Fruit fly (Drosophila melanogaster) whole organism, pupa: ENCODE results near the gene CG9922.

Experiments
- CG10348 ChIP-seq: fragments of 200-800 bp; sonication (Bioruptor generic); IDR thresholded peaks from 2 replicates; pipeline ENCODE4 v1.3.6; 2022; ENCODE audit warnings: missing biosample characterization, missing genetic modification characterization
- CG12605 ChIP-seq: fragments of 200-800 bp; sonication (Bioruptor generic); IDR thresholded peaks from 2 replicates; pipeline ENCODE4 v1.3.6; 2022; ENCODE audit warnings: missing biosample characterization, missing genetic modification characterization
- CG13204 ChIP-seq: fragments of 200-800 bp; sonication (Bioruptor generic); optimal IDR thresholded peaks from 2 replicates; lab custom pipeline; 2018; ENCODE audit warnings: missing biosample characterization, mild to moderate bottlenecking, missing genetic modification characterization, moderate library complexity
- CG14655 ChIP-seq: fragments of 200-800 bp; sonication (Bioruptor generic); optimal IDR thresholded peaks from 3 replicates; lab custom pipeline; 2017; ENCODE audit warnings: mild to moderate bottlenecking, missing biosample characterization, missing genetic modification reagents, missing genetic modification characterization
- CG15710 ChIP-seq: fragments of 200-800 bp; sonication (Bioruptor generic); optimal IDR thresholded peaks from 2 replicates; lab custom pipeline; 2018; ENCODE audit warnings: missing biosample characterization, mild to moderate bottlenecking, missing genetic modification characterization, moderate library complexity
- CG17806 ChIP-seq: fragments of 200-800 bp; sonication (Bioruptor generic); optimal IDR thresholded peaks from 2 replicates; lab custom pipeline; 2018; ENCODE audit warnings: missing biosample characterization, mild to moderate bottlenecking, missing genetic modification characterization, moderate library complexity
- CG32121 ChIP-seq: fragments of 200-800 bp; sonication (Bioruptor generic); IDR thresholded peaks from 2 replicates; pipeline ENCODE4 v1.3.6; 2022; ENCODE audit warnings: missing biosample characterization, missing genetic modification characterization
- CG34367 ChIP-seq: fragments of 200-800 bp; sonication (Bioruptor generic); optimal IDR thresholded peaks from 2 replicates; lab custom pipeline; 2018; ENCODE audit warnings: missing biosample characterization, mild to moderate bottlenecking, missing genetic modification characterization
- CG4496 ChIP-seq: fragments of 200-800 bp; sonication (Bioruptor generic); IDR thresholded peaks from 3 replicates; pipeline ENCODE4 v1.3.6; 2022; ENCODE audit warnings: missing biosample characterization, missing genetic modification characterization
- CG8159 ChIP-seq: fragments of 200-800 bp; sonication (Bioruptor generic); optimal IDR thresholded peaks from 3 replicates; lab custom pipeline; 2018; ENCODE audit warnings: missing biosample characterization, mild to moderate bottlenecking, missing genetic modification characterization, moderate library complexity
- CG8301 ChIP-seq: fragments of 200-800 bp; sonication (Bioruptor generic); optimal IDR thresholded peaks from 2 replicates; lab custom pipeline; 2018; ENCODE audit warnings: missing biosample characterization, mild to moderate bottlenecking, missing genetic modification characterization
- CG9948 ChIP-seq: fragments of 200-800 bp; sonication (Bioruptor generic); optimal IDR thresholded peaks from 2 replicates; lab custom pipeline; 2018; ENCODE audit warnings: missing biosample characterization, mild to moderate bottlenecking, missing genetic modification characterization, moderate library complexity
- D1 ChIP-seq: fragments of 200-800 bp; sonication (Bioruptor generic); optimal IDR thresholded peaks from 2 replicates; lab custom pipeline; 2018; ENCODE audit warnings: missing biosample characterization, mild to moderate bottlenecking, missing genetic modification characterization, moderate library complexity
- EcR ChIP-seq: fragments of 200-800 bp; sonication (Bioruptor generic); optimal IDR thresholded peaks from 3 replicates; lab custom pipeline; 2019; ENCODE audit warnings: missing biosample characterization, missing genetic modification characterization, mild to moderate bottlenecking, moderate library complexity, missing genetic modification reagents
- Ets98B ChIP-seq: fragments of 200-800 bp; sonication (Bioruptor generic); IDR thresholded peaks from 2 replicates; pipeline ENCODE4 v1.3.6; 2022; ENCODE audit warnings: missing biosample characterization, missing genetic modification characterization
- Pif1A ChIP-seq: fragments of 200-800 bp; sonication (Bioruptor generic); optimal IDR thresholded peaks from 3 replicates; lab custom pipeline; 2016; ENCODE audit warnings: missing biosample characterization, missing genetic modification characterization
- Pif1B ChIP-seq: fragments of 200-800 bp; sonication (Bioruptor generic); optimal IDR thresholded peaks from 3 replicates; lab custom pipeline; 2016; ENCODE audit warnings: missing biosample characterization, missing genetic modification characterization
- Snoo ChIP-seq: fragments of 200-800 bp; sonication (Bioruptor generic); optimal IDR thresholded peaks from 3 replicates; lab custom pipeline; 2017; ENCODE audit warnings: missing biosample characterization, mild to moderate bottlenecking, missing genetic modification characterization, inconsistent platforms
- fd96Ca ChIP-seq: fragments of 200-800 bp; sonication (Bioruptor generic); IDR thresholded peaks from 3 replicates; pipeline ENCODE4 v1.3.6; 2022; ENCODE audit warnings: missing biosample characterization, missing genetic modification characterization
- gl ChIP-seq: fragments of 200-800 bp; sonication (Bioruptor generic); optimal IDR thresholded peaks from 2 replicates; lab custom pipeline; 2018; ENCODE audit warnings: missing biosample characterization, mild to moderate bottlenecking, missing genetic modification characterization
- rn ChIP-seq: fragments of 200-800 bp; sonication (Bioruptor generic); IDR thresholded peaks from 2 replicates; pipeline ENCODE4 v1.3.6; 2022; ENCODE audit warnings: missing biosample characterization, missing genetic modification characterization

The CG9922 gene

DNA sequence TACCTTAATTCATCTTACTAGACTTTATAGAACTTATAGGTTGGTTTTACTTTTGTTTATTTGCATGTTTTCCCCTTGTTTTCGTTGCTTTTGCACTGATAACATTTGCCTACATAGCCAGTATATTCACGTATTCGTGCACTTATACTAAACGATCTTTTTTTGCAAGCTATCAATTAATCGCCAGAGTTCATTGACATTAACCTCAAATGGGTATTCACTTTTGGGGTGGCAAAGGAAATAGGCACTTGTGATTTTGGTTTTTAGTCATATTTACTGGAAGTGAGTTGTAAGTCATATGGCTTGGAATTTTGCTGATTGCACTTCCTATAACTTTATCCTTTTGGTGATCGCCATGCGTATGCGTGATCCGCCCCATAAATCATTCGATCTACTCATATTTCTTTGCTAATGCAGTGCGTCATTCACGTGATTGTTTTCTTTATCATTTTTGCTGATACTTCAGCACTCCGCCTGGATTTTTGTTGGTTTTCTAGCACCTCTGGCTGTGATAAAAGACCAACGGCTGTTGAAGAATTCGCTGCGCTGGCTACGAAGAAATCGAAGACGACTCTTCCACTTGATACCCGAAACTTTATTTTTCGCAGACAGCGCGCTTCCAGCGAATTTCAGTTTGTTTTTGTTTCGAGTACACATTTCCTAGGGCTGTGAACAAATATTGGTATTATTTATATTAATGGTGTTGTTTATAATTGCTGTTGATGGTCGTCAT is 31.9 kb upstream of the CG9922 start:
- no peak for TF ChIP-seq Ets98B (GFP tag; lab: Robert Waterston, UW)
- TF ChIP-seq CG12605 (GFP tag; lab: Robert Waterston, UW) = no peak
- no peak for TF ChIP-seq CG10348 (GFP tag; lab: Robert Waterston, UW)
- no peak for TF ChIP-seq CG8159
- TF ChIP-seq gl (tag; lab: Kevin White, UChicago) = no peak
- TF ChIP-seq CG9948 (tag; lab: Kevin White, UChicago) = no peak
- TF ChIP-seq EcR = peak; percentile 75
- TF ChIP-seq D1 = no peak

DNA sequence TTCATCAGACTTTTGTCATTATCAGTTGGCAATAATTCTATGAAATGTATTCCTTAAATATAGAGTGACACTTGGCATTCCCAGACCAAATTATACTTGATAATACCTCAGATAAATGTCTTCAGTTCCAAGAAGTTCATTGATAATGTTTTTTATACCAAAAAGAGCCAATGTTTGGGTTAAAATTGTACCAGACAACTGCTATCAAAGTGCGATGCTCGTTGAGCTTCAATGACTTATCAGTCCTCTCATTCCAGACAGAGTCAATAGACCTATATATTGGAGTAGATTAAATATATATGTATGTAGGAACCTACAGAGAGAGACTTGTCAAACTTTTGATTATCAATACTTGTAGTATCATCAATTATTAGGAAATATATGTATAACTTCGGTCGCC is 29.0 kb upstream of the CG9922 start:
- TF ChIP-seq EcR (peak; percentile 77), Snoo (tag; lab: Kevin White, UChicago) (no peak)

DNA sequence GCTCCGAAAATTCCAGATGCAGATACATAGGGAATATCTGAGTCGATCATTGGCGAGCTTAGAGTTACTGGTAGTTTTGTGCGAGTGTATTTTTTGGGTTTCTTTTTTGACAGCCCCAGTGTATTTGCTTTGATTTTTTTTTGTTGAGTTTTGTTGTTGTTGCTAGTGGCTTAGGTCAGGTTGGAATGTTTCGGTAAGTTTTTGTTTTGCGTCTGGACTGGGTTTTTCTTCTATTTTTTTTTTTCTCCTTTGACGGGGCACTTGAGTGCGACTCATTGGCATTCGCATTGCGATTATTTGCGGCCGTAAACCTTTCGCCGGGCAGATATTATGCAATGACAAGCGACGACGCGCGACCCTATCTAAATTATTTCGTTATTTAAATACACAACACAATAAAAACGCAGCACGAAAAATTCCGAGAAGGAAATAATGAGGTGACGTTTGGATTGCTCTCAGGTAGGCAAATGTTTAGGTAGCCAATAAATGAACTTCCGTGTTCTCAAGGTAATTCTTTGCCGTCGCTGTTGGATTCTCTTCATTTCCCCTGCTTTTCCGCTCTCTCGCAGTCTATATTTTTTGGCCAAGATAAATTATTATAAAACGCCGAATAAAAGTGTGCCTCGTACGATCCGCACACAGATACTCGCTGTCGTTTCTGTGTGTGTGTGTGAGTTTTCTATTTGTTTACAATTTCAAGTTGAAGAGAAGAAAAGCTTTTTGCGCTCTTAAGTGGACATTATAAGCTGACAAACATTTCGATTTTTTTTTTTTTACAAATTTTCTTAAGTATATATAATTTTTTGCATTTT is 28.2 kb upstream of the CG9922 start:
- TF ChIP-seq CG12605 (GFP tag; lab: Robert Waterston, UW) = no peak
- no peak for TF ChIP-seq CG4496 (GFP tag; lab: Robert Waterston, UW)
- no peak for TF ChIP-seq CG8159
- no peak for TF ChIP-seq CG17806 (tag; lab: Kevin White, UChicago)
- TF ChIP-seq EcR = no peak
- TF ChIP-seq Pif1B (GFP tag; lab: Kevin White, UChicago) = no peak
- no peak for TF ChIP-seq Snoo (tag; lab: Kevin White, UChicago)
- no peak for TF ChIP-seq CG15710 (tag; lab: Kevin White, UChicago)
- no peak for TF ChIP-seq CG9948 (tag; lab: Kevin White, UChicago)

DNA sequence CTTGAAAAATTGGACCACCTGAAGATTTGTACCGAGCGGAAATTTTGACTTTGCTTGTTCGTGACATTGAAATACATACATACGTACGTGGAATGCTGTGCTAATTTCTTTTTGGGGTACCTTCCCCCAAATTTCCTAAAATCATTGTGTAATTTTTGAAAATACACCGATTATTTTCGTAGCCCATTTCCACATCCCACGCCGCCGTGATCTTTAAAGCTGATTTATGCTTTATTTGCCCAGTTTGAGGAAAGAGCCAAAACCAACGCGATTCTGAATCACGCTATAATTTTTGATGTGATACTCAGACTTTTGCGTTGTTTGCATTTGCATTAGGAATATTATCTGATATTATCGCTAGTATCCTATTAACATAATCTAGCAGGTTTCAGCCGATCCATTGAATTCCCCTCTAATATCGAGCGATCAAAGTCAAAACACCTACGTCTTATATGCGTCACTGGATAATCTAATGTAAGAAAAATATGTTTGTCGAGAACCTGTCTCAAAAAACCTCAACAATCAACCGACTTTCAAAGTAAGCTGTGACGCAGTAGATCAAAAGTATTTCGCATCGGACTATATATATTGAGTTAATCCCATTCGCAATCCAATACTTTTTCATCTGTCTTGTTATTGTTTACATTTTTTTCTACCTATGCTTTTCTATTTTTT is 26.8 kb upstream of the CG9922 start:
- TF ChIP-seq EcR (no peak), Ets98B (GFP tag; lab: Robert Waterston, UW) (no peak), CG10348 (GFP tag; lab: Robert Waterston, UW) (no peak), CG17806 (tag; lab: Kevin White, UChicago) (no peak), fd96Ca (GFP tag; lab: Robert Waterston, UW) (no peak), CG8301 (tag; lab: Kevin White, UChicago) (no peak), Snoo (tag; lab: Kevin White, UChicago) (no peak), CG32121 (GFP tag; lab: Robert Waterston, UW) (no peak), CG13204 (GFP tag; lab: Kevin White, UChicago) (no peak), Pif1B (GFP tag; lab: Kevin White, UChicago) (no peak), CG9948 (tag; lab: Kevin White, UChicago) (no peak), CG15710 (tag; lab: Kevin White, UChicago) (no peak), CG14655 (GFP tag; lab: Kevin White, UChicago) (no peak), gl (tag; lab: Kevin White, UChicago) (no peak), rn (GFP tag; lab: Robert Waterston, UW) (no peak), CG8159 (no peak), CG12605 (GFP tag; lab: Robert Waterston, UW) (no peak)
- TF ChIP-seq, all 21 proteins: peak for 0

DNA sequence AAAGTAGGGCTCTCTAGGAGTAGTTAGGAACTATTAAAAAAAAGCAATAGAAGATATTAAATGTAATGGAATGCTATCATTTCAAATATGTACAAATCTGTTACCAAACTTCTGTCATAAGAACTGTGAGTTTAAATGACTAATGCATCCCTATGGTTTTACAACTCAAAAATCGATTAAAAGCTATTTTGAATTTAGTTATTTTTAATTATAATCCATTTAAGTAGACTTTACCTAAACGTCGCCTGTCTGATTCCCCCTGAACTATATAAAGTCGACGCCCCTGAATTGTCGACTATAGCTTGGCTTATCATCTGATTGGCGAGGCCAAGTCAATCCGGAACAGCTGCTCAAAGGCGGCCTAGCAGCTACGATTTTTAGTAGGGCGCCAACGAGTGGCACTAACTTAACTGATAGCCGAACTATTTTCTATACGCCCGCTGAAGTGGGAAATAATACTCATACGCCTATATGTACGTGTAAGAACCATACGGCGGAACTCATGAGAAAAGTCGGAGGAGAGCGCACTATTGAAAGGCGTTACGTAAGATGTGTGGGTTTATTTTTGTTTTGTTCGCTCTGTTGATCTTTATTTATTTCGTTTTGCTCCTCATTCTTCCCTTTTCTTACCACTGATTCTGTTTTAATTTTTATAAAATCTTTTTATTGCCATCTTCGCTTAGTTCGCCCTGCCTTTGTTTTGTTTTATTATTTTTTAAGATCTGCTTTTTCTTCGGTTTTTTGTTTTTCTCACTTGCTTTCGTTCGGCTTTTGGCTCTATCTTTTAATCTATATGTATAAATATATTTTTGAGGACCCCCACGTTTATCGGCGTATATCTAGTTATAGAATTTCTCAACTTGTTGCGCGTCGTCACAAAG is 26.0 kb upstream of the CG9922 start:
- TF ChIP-seq EcR = peak; percentile 42
- no peak for TF ChIP-seq CG32121 (GFP tag; lab: Robert Waterston, UW)
- peak; percentile 94 for TF ChIP-seq CG8159
- peak; percentile 70 for TF ChIP-seq CG34367 (tag; lab: Kevin White, UChicago)
- TF ChIP-seq Pif1B (GFP tag; lab: Kevin White, UChicago) = no peak
- peak; percentile 66 for TF ChIP-seq CG14655 (GFP tag; lab: Kevin White, UChicago)
- peak; percentile 49 for TF ChIP-seq CG8301 (tag; lab: Kevin White, UChicago)
- no peak for TF ChIP-seq CG10348 (GFP tag; lab: Robert Waterston, UW)
- peak; percentile 81 for TF ChIP-seq CG9948 (tag; lab: Kevin White, UChicago)
- TF ChIP-seq fd96Ca (GFP tag; lab: Robert Waterston, UW) = no peak
- peak; percentile 17 for TF ChIP-seq gl (tag; lab: Kevin White, UChicago)
- no peak for TF ChIP-seq rn (GFP tag; lab: Robert Waterston, UW)
- peak; percentile 86 for TF ChIP-seq CG17806 (tag; lab: Kevin White, UChicago)
- no peak for TF ChIP-seq CG13204 (GFP tag; lab: Kevin White, UChicago)
- peak; percentile 40 for TF ChIP-seq Pif1A (GFP tag; lab: Kevin White, UChicago)
- TF ChIP-seq CG4496 (GFP tag; lab: Robert Waterston, UW) = peak; percentile 66
- no peak for TF ChIP-seq CG12605 (GFP tag; lab: Robert Waterston, UW)
- peak; percentile 28 for TF ChIP-seq D1
- TF ChIP-seq CG15710 (tag; lab: Kevin White, UChicago) = peak; percentile 90
- no peak for TF ChIP-seq Ets98B (GFP tag; lab: Robert Waterston, UW)
- TF ChIP-seq Snoo (tag; lab: Kevin White, UChicago) = no peak
- TF ChIP-seq, all 21 proteins: peak for 12
